Worm (Caenorhabditis elegans) whole organism, L4 larva: Measurements from ENCODE around the gene hat-1.

Experiments used
- F37D6.2 ChIP-seq: sonication (generic microtip); optimal IDR thresholded peaks from 2 replicates; lab custom pipeline; 2016; ENCODE audit warnings: mild to moderate bottlenecking, missing genetic modification characterization, missing compliant biosample characterization
- F44E2.7 ChIP-seq: fragments of 200-800 bp; sonication (Bioruptor generic); IDR thresholded peaks from 2 replicates; pipeline ENCODE4 v2.1.2; 2022; ENCODE audit warnings: missing genetic modification characterization, missing compliant biosample characterization
- Y5F2A.4 ChIP-seq: fragments of 200-800 bp; sonication (Bioruptor generic); optimal IDR thresholded peaks from 2 replicates; lab custom pipeline; 2018; ENCODE audit warnings: mild to moderate bottlenecking, missing genetic modification characterization, missing compliant biosample characterization
- Y75B8A.6 ChIP-seq: fragments of 200-800 bp; sonication (Bioruptor generic); IDR thresholded peaks from 2 replicates; pipeline ENCODE4 v1.3.6; 2022; ENCODE audit warnings: missing genetic modification reagents, missing genetic modification characterization, missing compliant biosample characterization
- ZK337.2 ChIP-seq: fragments of 200-800 bp; sonication (Bioruptor generic); IDR thresholded peaks from 2 replicates; pipeline ENCODE4 v1.3.6; 2022; ENCODE audit warnings: missing genetic modification reagents, missing genetic modification characterization, missing compliant biosample characterization
- ZK546.5 ChIP-seq, 2 experiments: sonication (generic microtip); optimal IDR thresholded peaks; 2 replicates each; lab custom pipeline; 2017; ENCODE audit warnings: missing biosample characterization in 2 of 2, missing genetic modification characterization in 2 of 2
- aly-2 ChIP-seq: sonication (generic microtip); optimal IDR thresholded peaks from 2 replicates; lab custom pipeline; 2018; ENCODE audit warnings: missing biosample characterization, missing genetic modification characterization
- ceh-44 ChIP-seq: fragments of 200-800 bp; sonication (Bioruptor generic); IDR thresholded peaks from 2 replicates; pipeline ENCODE4 v1.3.6; 2022; ENCODE audit warnings: missing genetic modification reagents, missing genetic modification characterization, missing compliant biosample characterization
- ceh-62 ChIP-seq: sonication (generic microtip); optimal IDR thresholded peaks from 2 replicates; lab custom pipeline; 2017; ENCODE audit warnings: missing biosample characterization, missing genetic modification characterization
- cey-2 ChIP-seq: sonication (generic microtip); optimal IDR thresholded peaks from 3 replicates; lab custom pipeline; 2017; ENCODE audit warnings: missing genetic modification characterization, mild to moderate bottlenecking, missing compliant biosample characterization, antibody characterized with exemption, borderline replicate concordance; ENCODE audit not compliant: insufficient read depth
- ctbp-1 ChIP-seq: fragments of 200-800 bp; sonication (Bioruptor generic); IDR thresholded peaks from 2 replicates; pipeline ENCODE4 v1.3.6; 2022; ENCODE audit warnings: missing genetic modification reagents, missing genetic modification characterization, missing compliant biosample characterization
- daf-16 ChIP-seq, 3 experiments: sonication (generic microtip); optimal IDR thresholded peaks; 2 replicates each; lab custom pipeline; 2016 to 2017; ENCODE audit warnings: missing genetic modification characterization in 3 of 3, missing genetic modification reagents in 3 of 3, mild to moderate bottlenecking in 2 of 3, missing compliant biosample characterization in 2 of 3, missing biosample characterization in 1 of 3, moderate library complexity in 1 of 3
- daf-19 ChIP-seq: fragments of 200-800 bp; sonication (Bioruptor generic); conservative IDR thresholded peaks from 2 replicates; pipeline ENCODE4 v1.3.6; 2022; ENCODE audit warnings: missing genetic modification characterization, missing compliant biosample characterization
- dmd-9 ChIP-seq: fragments of 200-800 bp; sonication (Bioruptor generic); IDR thresholded peaks from 2 replicates; pipeline ENCODE4 v1.3.6; 2022; ENCODE audit warnings: missing genetic modification reagents, missing genetic modification characterization, missing compliant biosample characterization
- duxl-1 ChIP-seq: sonication (generic microtip); optimal IDR thresholded peaks from 2 replicates; lab custom pipeline; 2016; ENCODE audit warnings: mild to moderate bottlenecking, missing genetic modification characterization, moderate library complexity, missing compliant biosample characterization; ENCODE audit not compliant: poor library complexity
- egl-27 ChIP-seq: sonication (generic microtip); optimal IDR thresholded peaks from 3 replicates; lab custom pipeline; 2017; ENCODE audit warnings: missing biosample characterization, missing genetic modification reagents, missing genetic modification characterization
- egl-43 ChIP-seq: fragments of 200-800 bp; sonication (Bioruptor generic); IDR thresholded peaks from 2 replicates; pipeline ENCODE4 v1.3.6; 2022; ENCODE audit warnings: missing genetic modification reagents, missing genetic modification characterization, missing compliant biosample characterization
- fkh-10 ChIP-seq: fragments of 150-350 bp; optimal IDR thresholded peaks from 2 replicates; lab custom pipeline; 2014; ENCODE audit warnings: missing biosample characterization, missing genetic modification reagents, missing genetic modification characterization
- hlh-11 ChIP-seq: fragments of 200-800 bp; sonication (Bioruptor generic); optimal IDR thresholded peaks from 2 replicates; lab custom pipeline; 2018; ENCODE audit warnings: mild to moderate bottlenecking, missing genetic modification characterization, missing compliant biosample characterization
- hlh-30 ChIP-seq: sonication (generic microtip); optimal IDR thresholded peaks from 2 replicates; lab custom pipeline; 2017; ENCODE audit warnings: antibody characterized with exemption, mild to moderate bottlenecking, missing genetic modification characterization, missing compliant biosample characterization; ENCODE audit not compliant: insufficient read depth
- hmg-1.1 ChIP-seq: fragments of 200-800 bp; sonication (Bioruptor generic); IDR thresholded peaks from 2 replicates; pipeline ENCODE4 v1.3.6; 2022; ENCODE audit warnings: missing genetic modification reagents, missing genetic modification characterization, missing compliant biosample characterization
- jun-1 ChIP-seq: fragments of 150-350 bp; optimal IDR thresholded peaks from 2 replicates; lab custom pipeline; 2014; ENCODE audit warnings: missing biosample characterization, missing genetic modification reagents, missing genetic modification characterization
- lin-1 ChIP-seq: fragments of 200-800 bp; sonication (Bioruptor generic); IDR thresholded peaks from 2 replicates; pipeline ENCODE4 v1.3.6; 2022; ENCODE audit warnings: missing genetic modification reagents, missing genetic modification characterization, missing compliant biosample characterization
- lin-38 ChIP-seq: fragments of 200-800 bp; sonication (Bioruptor generic); IDR thresholded peaks from 2 replicates; pipeline ENCODE4 v1.3.6; 2022; ENCODE audit warnings: missing genetic modification reagents, missing genetic modification characterization, missing compliant biosample characterization
- lir-3 ChIP-seq: sonication (generic microtip); optimal IDR thresholded peaks from 2 replicates; lab custom pipeline; 2016; ENCODE audit warnings: mild to moderate bottlenecking, missing genetic modification characterization, missing compliant biosample characterization
- lsy-2 ChIP-seq, 2 experiments: fragments of 150-350 bp in 1 of 2; sonication (generic microtip) in 1 of 2; optimal IDR thresholded peaks; 2 replicates each; lab custom pipeline; 2014 to 2017; ENCODE audit warnings: missing biosample characterization in 2 of 2, missing genetic modification characterization in 2 of 2
- mdl-1 ChIP-seq, 2 experiments: fragments of 150-350 bp in 1 of 2; sonication (generic microtip) in 1 of 2; optimal IDR thresholded peaks; 2 replicates each; lab custom pipeline; 2014 to 2017; ENCODE audit warnings: missing biosample characterization in 2 of 2, missing genetic modification characterization in 2 of 2
- mdt-29 ChIP-seq: fragments of 200-800 bp; sonication (Bioruptor generic); IDR thresholded peaks from 2 replicates; pipeline ENCODE4 v1.3.6; 2022; ENCODE audit warnings: missing genetic modification reagents, missing genetic modification characterization, missing compliant biosample characterization
- mep-1 ChIP-seq: fragments of 150-350 bp; sonication (generic microtip); optimal IDR thresholded peaks from 3 replicates; lab custom pipeline; 2014; ENCODE audit warnings: missing biosample characterization, missing genetic modification characterization
- mes-2 ChIP-seq: sonication (generic microtip); optimal IDR thresholded peaks from 2 replicates; lab custom pipeline; 2016; ENCODE audit warnings: missing genotype, mild to moderate bottlenecking, missing genetic modification characterization, missing compliant biosample characterization; ENCODE audit not compliant: poor library complexity, severe bottlenecking
- nhr-10 ChIP-seq: fragments of 150-350 bp; optimal IDR thresholded peaks from 2 replicates; lab custom pipeline; 2014; ENCODE audit warnings: missing biosample characterization, missing genetic modification characterization
- nhr-111 ChIP-seq: fragments of 200-800 bp; sonication (Bioruptor generic); optimal IDR thresholded peaks from 2 replicates; lab custom pipeline; 2018; ENCODE audit warnings: mild to moderate bottlenecking, missing genetic modification characterization, missing compliant biosample characterization
- nhr-237 ChIP-seq: sonication (generic microtip); optimal IDR thresholded peaks from 2 replicates; lab custom pipeline; 2017; ENCODE audit warnings: missing biosample characterization, missing genetic modification characterization
- nhr-25 ChIP-seq: sonication (generic microtip); optimal IDR thresholded peaks from 2 replicates; lab custom pipeline; 2017; ENCODE audit warnings: missing genetic modification characterization, mild to moderate bottlenecking, missing compliant biosample characterization, antibody characterized with exemption, moderate library complexity, borderline replicate concordance; ENCODE audit not compliant: insufficient read depth
- nhr-28 ChIP-seq: fragments of 150-350 bp; optimal IDR thresholded peaks from 2 replicates; lab custom pipeline; 2014; ENCODE audit warnings: missing biosample characterization, missing genetic modification characterization
- nhr-42 ChIP-seq: fragments of 200-800 bp; sonication (Bioruptor generic); IDR thresholded peaks from 2 replicates; pipeline ENCODE4 v1.3.6; 2022; ENCODE audit warnings: missing genetic modification characterization, missing compliant biosample characterization
- nhr-76 ChIP-seq: fragments of 150-350 bp; optimal IDR thresholded peaks from 2 replicates; lab custom pipeline; 2014; ENCODE audit warnings: missing biosample characterization, missing genetic modification characterization
- pqm-1 ChIP-seq: sonication (generic microtip); optimal IDR thresholded peaks from 2 replicates; lab custom pipeline; 2017; ENCODE audit warnings: missing biosample characterization, missing genetic modification characterization
- rbr-2 ChIP-seq: sonication (generic microtip); optimal IDR thresholded peaks from 2 replicates; lab custom pipeline; 2016; ENCODE audit warnings: missing genotype, missing genetic modification characterization, missing compliant biosample characterization
- saeg-2 ChIP-seq: fragments of 200-800 bp; sonication (Bioruptor generic); IDR thresholded peaks from 2 replicates; pipeline ENCODE4 v1.3.6; 2022; ENCODE audit warnings: missing genetic modification reagents, missing genetic modification characterization, missing compliant biosample characterization
- sdz-12 ChIP-seq: fragments of 200-800 bp; sonication (Bioruptor generic); optimal IDR thresholded peaks from 2 replicates; lab custom pipeline; 2018; ENCODE audit warnings: mild to moderate bottlenecking, missing genetic modification characterization, missing compliant biosample characterization
- set-16 ChIP-seq: fragments of 200-800 bp; sonication (Bioruptor generic); IDR thresholded peaks from 2 replicates; pipeline ENCODE4 v1.3.6; 2022; ENCODE audit warnings: missing genetic modification reagents, missing genetic modification characterization, missing compliant biosample characterization
- snpc-1.2 ChIP-seq: fragments of 200-800 bp; sonication (Bioruptor generic); IDR thresholded peaks from 2 replicates; pipeline ENCODE4 v1.3.6; 2022; ENCODE audit warnings: missing genetic modification reagents, missing genetic modification characterization, missing compliant biosample characterization
- spr-3 ChIP-seq: fragments of 200-800 bp; sonication (Bioruptor generic); optimal IDR thresholded peaks from 2 replicates; lab custom pipeline; 2018; ENCODE audit warnings: mild to moderate bottlenecking, missing genetic modification characterization, missing compliant biosample characterization
- tra-1 ChIP-seq: fragments of 200-800 bp; sonication (Bioruptor generic); IDR thresholded peaks from 2 replicates; pipeline ENCODE4 v1.3.6; 2022; ENCODE audit warnings: missing genetic modification reagents, missing genetic modification characterization, missing compliant biosample characterization
- unc-62 ChIP-seq, 3 experiments: fragments of 150-350 bp in 1 of 3; sonication (generic microtip); optimal IDR thresholded peaks in 2 of 3; peaks in 1 of 3; 1 replicate in 1 of 3; 2 replicates in 2 of 3; lab custom pipeline; 2014 to 2017; ENCODE audit warnings: missing biosample characterization in 3 of 3, missing genetic modification characterization in 3 of 3, missing genetic modification reagents in 3 of 3, missing genotype in 1 of 3
- vab-7 ChIP-seq: fragments of 200-800 bp; sonication (Bioruptor generic); IDR thresholded peaks from 2 replicates; pipeline ENCODE4 v1.3.6; 2022; ENCODE audit warnings: missing genetic modification reagents, missing genetic modification characterization, missing compliant biosample characterization
- zag-1 ChIP-seq: fragments of 150-350 bp; optimal IDR thresholded peaks from 2 replicates; lab custom pipeline; 2014; ENCODE audit warnings: missing biosample characterization, missing genetic modification characterization
- zfp-2 ChIP-seq: sonication (generic microtip); optimal IDR thresholded peaks from 2 replicates; lab custom pipeline; 2016; ENCODE audit warnings: mild to moderate bottlenecking, missing genetic modification characterization, missing compliant biosample characterization
- ztf-7 ChIP-seq: fragments of 150-350 bp; optimal IDR thresholded peaks from 2 replicates; lab custom pipeline; 2014; ENCODE audit warnings: missing biosample characterization, missing genetic modification characterization

The hat-1 gene

ce11 chrIII:10398919-10399318, 8.1 kb downstream of the hat-1 start:
- TF ChIP-seq daf-16 (GFP tag; optimal IDR thresholded peaks at IDR 0.05; lab: Kevin White, UChicago) (no peak), daf-16 (tag; optimal IDR thresholded peaks at IDR 0.05; lab: Kevin White, UChicago) (no peak), ZK337.2 (GFP tag; lab: Robert Waterston, UW) (no peak), mdl-1 (tag; optimal IDR thresholded peaks at IDR 0.05; lab: Kevin White, UChicago) (peak in 1 of 2 experiments; percentile 68), hlh-30 (tag; lab: Kevin White, UChicago) (peak; percentile 50), duxl-1 (tag; lab: Kevin White, UChicago) (no peak), vab-7 (GFP tag; lab: Robert Waterston, UW) (0 out of 2 replicates have a peak, but pooled peaks have one; percentile 39), lir-3 (tag; lab: Kevin White, UChicago) (no peak), lin-1 (GFP tag; lab: Robert Waterston, UW) (no peak), egl-43 (GFP tag; lab: Robert Waterston, UW) (0 out of 2 replicates have a peak, but pooled peaks have one; percentile 20), aly-2 (tag; lab: Kevin White, UChicago) (no peak), nhr-25 (no peak), egl-27 (no peak), mes-2 (tag; lab: Kevin White, UChicago) (peak; percentile 21), F37D6.2 (no peak), nhr-111 (no peak), daf-19 (GFP tag; lab: Robert Waterston, UW) (no peak), nhr-76 (tag; lab: Kevin White, UChicago) (no peak), ZK546.5 (tag; optimal IDR thresholded peaks at IDR 0.05; lab: Kevin White, UChicago) (no peak), pqm-1 (tag; lab: Kevin White, UChicago) (no peak), F44E2.7 (no peak), lin-38 (GFP tag; lab: Robert Waterston, UW) (no peak), rbr-2 (peak; percentile 8), ztf-7 (tag; lab: Kevin White, UChicago) (no peak), mep-1 (tag; lab: Kevin White, UChicago) (peak; percentile 35), sdz-12 (GFP tag; lab: Kevin White, UChicago) (no peak), hlh-11 (no peak), tra-1 (GFP tag; lab: Robert Waterston, UW) (no peak), nhr-10 (no peak), cey-2 (no peak), set-16 (GFP tag; lab: Robert Waterston, UW) (peak; percentile 20; the same call in 1 of the 2 replicates), hmg-1.1 (peak; percentile 60; the same call in 1 of the 2 replicates), nhr-237 (tag; lab: Kevin White, UChicago) (no peak), zag-1 (tag; lab: Kevin White, UChicago) (no peak), Y75B8A.6 (GFP tag; lab: Robert Waterston, UW) (no peak), ceh-44 (GFP tag; lab: Robert Waterston, UW) (no peak), mdt-29 (no peak), unc-62 (GFP tag; optimal IDR thresholded peaks at IDR 0.05 in 1 of 2; lab: Kevin White, UChicago) (peak in 1 of 2 experiments; percentile 47), unc-62 (tag; optimal IDR thresholded peaks at IDR 0.05; lab: Kevin White, UChicago) (no peak), fkh-10 (GFP tag; lab: Kevin White, UChicago) (peak; percentile 38), snpc-1.2 (GFP tag; lab: Robert Waterston, UW) (no peak), jun-1 (tag; lab: Kevin White, UChicago) (no peak), ctbp-1 (GFP tag; lab: Robert Waterston, UW) (no peak), saeg-2 (GFP tag; lab: Robert Waterston, UW) (no peak), ceh-62 (tag; lab: Kevin White, UChicago) (no peak), lsy-2 (tag; optimal IDR thresholded peaks at IDR 0.05; lab: Kevin White, UChicago) (peak in 1 of 2 experiments; percentile 26), nhr-42 (GFP tag; lab: Robert Waterston, UW) (no peak), nhr-28 (tag; lab: Kevin White, UChicago) (no peak), Y5F2A.4 (GFP tag; lab: Kevin White, UChicago) (no peak), dmd-9 (GFP tag; lab: Robert Waterston, UW) (no peak), spr-3 (GFP tag; lab: Kevin White, UChicago) (no peak), zfp-2 (tag; lab: Kevin White, UChicago) (no peak)
